Worm (Caenorhabditis elegans): Measurements from ENCODE around the gene nhr-280.

ce11 chrIII:169478-169877 is 38.9 kb upstream of the nhr-280 start, which contains the start of gene F40G9.18:
- no peak for TF ChIP-seq dao-5 (tag; optimal IDR thresholded peaks at IDR 0.05)
- no peak for TF ChIP-seq W03F9.2 (tag; optimal IDR thresholded peaks at IDR 0.05)
